Fruit fly (Drosophila melanogaster) whole organism, prepupa: ENCODE results near the gene CG17776.
A peak's percentile ranks its signal among the peaks of the same experiment; 100 is the strongest.

Experiments
- Blimp-1 ChIP-seq: fragments of 200-800 bp; sonication (Bioruptor generic); optimal IDR thresholded peaks from 3 replicates; lab custom pipeline; 2017; ENCODE audit warnings: missing biosample characterization, missing genetic modification characterization, mild to moderate bottlenecking, moderate library complexity, missing genetic modification reagents
- CG10631 ChIP-seq: fragments of 200-800 bp; sonication (Bioruptor generic); optimal IDR thresholded peaks from 2 replicates; lab custom pipeline; 2016; ENCODE audit warnings: missing biosample characterization, missing genetic modification characterization
- CG10669 ChIP-seq: fragments of 200-800 bp; sonication (Bioruptor generic); optimal IDR thresholded peaks from 3 replicates; lab custom pipeline; 2018; ENCODE audit warnings: missing biosample characterization, mild to moderate bottlenecking, missing genetic modification characterization, moderate library complexity
- CG11294 ChIP-seq: fragments of 200-800 bp; sonication (Bioruptor generic); IDR thresholded peaks from 2 replicates; pipeline ENCODE4 v1.3.6; 2022; ENCODE audit warnings: missing biosample characterization, missing genetic modification characterization
- CG15336 ChIP-seq: fragments of 200-800 bp; sonication (Bioruptor generic); IDR thresholded peaks from 2 replicates; pipeline ENCODE4 v1.3.6; 2022; ENCODE audit warnings: missing biosample characterization, missing genetic modification characterization
- CG1621 ChIP-seq: fragments of 200-800 bp; sonication (Bioruptor generic); optimal IDR thresholded peaks from 3 replicates; lab custom pipeline; 2018; ENCODE audit warnings: missing biosample characterization, mild to moderate bottlenecking, missing genetic modification characterization
- CG16779 ChIP-seq: fragments of 200-800 bp; sonication (Bioruptor generic); optimal IDR thresholded peaks from 3 replicates; lab custom pipeline; 2017; ENCODE audit warnings: missing biosample characterization, mild to moderate bottlenecking, missing genetic modification characterization
- CG3032 ChIP-seq: fragments of 200-800 bp; optimal IDR thresholded peaks from 2 replicates; lab custom pipeline; 2019; ENCODE audit warnings: missing biosample characterization, mild to moderate bottlenecking, missing genetic modification characterization, moderate library complexity
- CG32006 ChIP-seq: fragments of 200-800 bp; sonication (Bioruptor generic); optimal IDR thresholded peaks from 3 replicates; lab custom pipeline; 2017; ENCODE audit warnings: missing biosample characterization, mild to moderate bottlenecking, missing genetic modification characterization
- CG3919 ChIP-seq: fragments of 200-800 bp; sonication (Bioruptor generic); optimal IDR thresholded peaks from 3 replicates; lab custom pipeline; 2016; ENCODE audit warnings: missing biosample characterization, missing genetic modification characterization
- CG6276 ChIP-seq: fragments of 200-800 bp; sonication (Bioruptor generic); optimal IDR thresholded peaks from 2 replicates; lab custom pipeline; 2017; ENCODE audit warnings: missing biosample characterization, mild to moderate bottlenecking, missing genetic modification characterization
- CG6808 ChIP-seq: fragments of 200-800 bp; sonication (Bioruptor generic); optimal IDR thresholded peaks from 3 replicates; lab custom pipeline; 2017; ENCODE audit warnings: missing biosample characterization, missing genetic modification characterization, mild to moderate bottlenecking, moderate library complexity, missing genetic modification reagents
- CG7368 ChIP-seq: fragments of 200-800 bp; sonication (Bioruptor generic); optimal IDR thresholded peaks from 3 replicates; lab custom pipeline; 2016; ENCODE audit warnings: missing biosample characterization, missing genetic modification characterization
- CG8119 ChIP-seq: fragments of 200-800 bp; sonication (Bioruptor generic); IDR thresholded peaks from 3 replicates; pipeline ENCODE4 v1.3.6; 2022; ENCODE audit warnings: missing biosample characterization, missing genetic modification characterization
- CG9139 ChIP-seq: fragments of 200-800 bp; sonication (Bioruptor generic); optimal IDR thresholded peaks from 3 replicates; lab custom pipeline; 2017; ENCODE audit warnings: missing biosample characterization, mild to moderate bottlenecking, missing genetic modification characterization
- Eip78C ChIP-seq: fragments of 200-800 bp; sonication (Bioruptor generic); peaks from one replicate; lab custom pipeline; 2016; ENCODE audit warnings: missing biosample characterization, missing genetic modification characterization
- Ets21C ChIP-seq: fragments of 200-800 bp; sonication (Bioruptor generic); optimal IDR thresholded peaks from 3 replicates; lab custom pipeline; 2016; ENCODE audit warnings: missing biosample characterization, missing genetic modification characterization
- Ets96B ChIP-seq: fragments of 200-800 bp; optimal IDR thresholded peaks from 2 replicates; lab custom pipeline; 2019; ENCODE audit warnings: missing biosample characterization, mild to moderate bottlenecking, missing genetic modification characterization, moderate library complexity
- Gug ChIP-seq: fragments of 200-800 bp; sonication (Bioruptor generic); IDR thresholded peaks from 2 replicates; pipeline ENCODE4 v1.3.6; 2022; ENCODE audit warnings: missing biosample characterization, missing genetic modification characterization
- Hr39 ChIP-seq: fragments of 200-800 bp; sonication (Bioruptor generic); optimal IDR thresholded peaks from 2 replicates; lab custom pipeline; 2016; ENCODE audit warnings: missing biosample characterization, missing genetic modification characterization
- Hr4 ChIP-seq: fragments of 200-800 bp; sonication (Bioruptor generic); optimal IDR thresholded peaks from 3 replicates; lab custom pipeline; 2016; ENCODE audit warnings: missing biosample characterization, missing genetic modification characterization
- Lpt ChIP-seq: fragments of 200-800 bp; sonication (Bioruptor generic); optimal IDR thresholded peaks from 3 replicates; lab custom pipeline; 2016; ENCODE audit warnings: missing biosample characterization, missing genetic modification characterization
- Met ChIP-seq: fragments of 200-800 bp; sonication (Bioruptor generic); optimal IDR thresholded peaks from 3 replicates; lab custom pipeline; 2016; ENCODE audit warnings: missing biosample characterization, missing genetic modification characterization
- Smox ChIP-seq: fragments of 200-800 bp; sonication (Bioruptor generic); optimal IDR thresholded peaks from 3 replicates; lab custom pipeline; 2016; ENCODE audit warnings: missing biosample characterization, missing genetic modification characterization
- Sox102F ChIP-seq: fragments of 200-800 bp; sonication (Bioruptor generic); optimal IDR thresholded peaks from 2 replicates; lab custom pipeline; 2016; ENCODE audit warnings: missing biosample characterization, mild to moderate bottlenecking, missing genetic modification characterization
- Sox14 ChIP-seq: fragments of 200-800 bp; sonication (Bioruptor generic); optimal IDR thresholded peaks from 3 replicates; lab custom pipeline; 2016; ENCODE audit warnings: missing biosample characterization, missing genetic modification characterization
- Sox15 ChIP-seq: fragments of 200-800 bp; sonication (Bioruptor generic); optimal IDR thresholded peaks from 3 replicates; lab custom pipeline; 2016; ENCODE audit warnings: missing biosample characterization, missing genetic modification characterization
- achi ChIP-seq: fragments of 200-800 bp; sonication (Bioruptor generic); optimal IDR thresholded peaks from 3 replicates; lab custom pipeline; 2016; ENCODE audit warnings: missing biosample characterization, missing genetic modification characterization
- cyc ChIP-seq: fragments of 200-800 bp; sonication (Bioruptor generic); optimal IDR thresholded peaks from 3 replicates; lab custom pipeline; 2016; ENCODE audit warnings: missing biosample characterization, missing genetic modification characterization
- dac ChIP-seq: fragments of 200-800 bp; sonication (Bioruptor generic); optimal IDR thresholded peaks from 2 replicates; lab custom pipeline; 2017; ENCODE audit warnings: missing biosample characterization, mild to moderate bottlenecking, missing genetic modification characterization
- dsx ChIP-seq: fragments of 200-800 bp; optimal IDR thresholded peaks from 3 replicates; lab custom pipeline; 2019; ENCODE audit warnings: missing biosample characterization, mild to moderate bottlenecking, missing genetic modification characterization, moderate library complexity; ENCODE audit not compliant: poor library complexity, severe bottlenecking
- esn ChIP-seq: fragments of 200-800 bp; sonication (Bioruptor generic); optimal IDR thresholded peaks from 2 replicates; lab custom pipeline; 2016; ENCODE audit warnings: missing biosample characterization, mild to moderate bottlenecking, missing genetic modification characterization, moderate library complexity
- fd59A ChIP-seq: fragments of 200-800 bp; sonication (Bioruptor generic); optimal IDR thresholded peaks from 2 replicates; lab custom pipeline; 2017; ENCODE audit warnings: missing biosample characterization, mild to moderate bottlenecking, missing genetic modification characterization, missing genetic modification reagents
- fd85E ChIP-seq: fragments of 200-800 bp; sonication (Bioruptor generic); optimal IDR thresholded peaks from 3 replicates; lab custom pipeline; 2016; ENCODE audit warnings: missing biosample characterization, missing genetic modification characterization
- fkh ChIP-seq: fragments of 200-800 bp; sonication (Bioruptor generic); optimal IDR thresholded peaks from 3 replicates; lab custom pipeline; 2017; ENCODE audit warnings: missing biosample characterization, mild to moderate bottlenecking, missing genetic modification characterization, moderate library complexity
- lz ChIP-seq: fragments of 200-800 bp; sonication (Bioruptor generic); optimal IDR thresholded peaks from 3 replicates; lab custom pipeline; 2016; ENCODE audit warnings: missing biosample characterization, missing genetic modification characterization
- net ChIP-seq: fragments of 200-800 bp; sonication (Bioruptor generic); optimal IDR thresholded peaks from 3 replicates; lab custom pipeline; 2016; ENCODE audit warnings: missing biosample characterization, missing genetic modification characterization
- pdm3 ChIP-seq: fragments of 200-800 bp; sonication (Bioruptor generic); optimal IDR thresholded peaks from 3 replicates; lab custom pipeline; 2016; ENCODE audit warnings: missing biosample characterization, missing genetic modification characterization
- salr ChIP-seq, 2 experiments: fragments of 200-800 bp; sonication (Bioruptor generic); optimal IDR thresholded peaks; 3 replicates each; lab custom pipeline; 2016 to 2018; ENCODE audit warnings: missing biosample characterization in 2 of 2, missing genetic modification characterization in 2 of 2, mild to moderate bottlenecking in 1 of 2
- ss ChIP-seq, 2 experiments: fragments of 200-800 bp; sonication (Bioruptor generic); optimal IDR thresholded peaks; 2 replicates in 1 of 2; 3 replicates in 1 of 2; lab custom pipeline; 2017 to 2018; ENCODE audit warnings: mild to moderate bottlenecking in 2 of 2, missing biosample characterization in 2 of 2, missing genetic modification characterization in 2 of 2, moderate library complexity in 1 of 2
- svp ChIP-seq: fragments of 200-800 bp; sonication (Bioruptor generic); peaks from one replicate; lab custom pipeline; 2016; ENCODE audit warnings: missing biosample characterization, missing genetic modification characterization
- topi ChIP-seq: fragments of 200-800 bp; sonication (Bioruptor generic); optimal IDR thresholded peaks from 3 replicates; lab custom pipeline; 2016; ENCODE audit warnings: missing biosample characterization, missing genetic modification characterization

CG17776 gene

dm6 chrX:2157929-2158610 is 26.5 kb upstream of the CG17776 start:
- peak in 1 of 2 experiments; percentile 41 for TF ChIP-seq ss (GFP tag; optimal IDR thresholded peaks at IDR 0.05; lab: Kevin White, UChicago)
- no peak for TF ChIP-seq Hr39 (GFP tag; lab: Kevin White, UChicago)
- TF ChIP-seq Ets96B = no peak
- TF ChIP-seq pdm3 (GFP tag; lab: Kevin White, UChicago) = no peak
- TF ChIP-seq CG8119 (GFP tag; lab: Robert Waterston, UW) = 0 out of 3 replicates have a peak, but pooled peaks have one; percentile 32
- TF ChIP-seq dsx (GFP tag; lab: Kevin White, UChicago) = no peak
- TF ChIP-seq net (GFP tag; lab: Kevin White, UChicago) = no peak
- TF ChIP-seq topi = no peak
- no peak for TF ChIP-seq Lpt (GFP tag; lab: Kevin White, UChicago)
- TF ChIP-seq CG6276 (GFP tag; lab: Kevin White, UChicago) = no peak
- no peak for TF ChIP-seq Blimp-1
- TF ChIP-seq Eip78C = peak; percentile 22
- peak; percentile 1 for TF ChIP-seq esn (GFP tag; lab: Kevin White, UChicago)
- TF ChIP-seq Met = no peak
- peak; percentile 18 for TF ChIP-seq dac
- TF ChIP-seq CG10669 (GFP tag; lab: Kevin White, UChicago) = no peak
- no peak for TF ChIP-seq CG9139 (GFP tag; lab: Kevin White, UChicago)
- TF ChIP-seq fd59A (GFP tag; lab: Kevin White, UChicago) = no peak
- no peak for TF ChIP-seq CG16779
- peak; percentile 17 for TF ChIP-seq Sox14 (GFP tag; lab: Kevin White, UChicago)
- no peak for TF ChIP-seq CG11294 (GFP tag; lab: Robert Waterston, UW)
- no peak for TF ChIP-seq CG6808 (GFP tag; lab: Kevin White, UChicago)
- no peak for TF ChIP-seq lz
- no peak for TF ChIP-seq CG7368 (GFP tag; lab: Kevin White, UChicago)
- no peak for TF ChIP-seq salr (GFP tag; optimal IDR thresholded peaks at IDR 0.05; lab: Kevin White, UChicago)
- no peak for TF ChIP-seq Hr4 (GFP tag; lab: Kevin White, UChicago)
- TF ChIP-seq CG32006 (GFP tag; lab: Kevin White, UChicago) = peak; percentile 4
- no peak for TF ChIP-seq CG3032 (tag; lab: Kevin White, UChicago)
- no peak for TF ChIP-seq Sox15 (GFP tag; lab: Kevin White, UChicago)
- TF ChIP-seq svp (GFP tag; lab: Kevin White, UChicago) = no peak
- TF ChIP-seq CG15336 = no peak
- TF ChIP-seq CG10631 (GFP tag; lab: Kevin White, UChicago) = no peak
- TF ChIP-seq fkh (GFP tag; lab: Kevin White, UChicago) = peak; percentile 42
- TF ChIP-seq cyc (GFP tag; lab: Kevin White, UChicago) = no peak
- TF ChIP-seq Smox (GFP tag; lab: Kevin White, UChicago) = no peak

- TF ChIP-seq Sox14 (GFP tag; lab: Kevin White, UChicago) (peak; percentile 7), CG6276 (GFP tag; lab: Kevin White, UChicago) (peak; percentile 19), Eip78C (peak; percentile 51), esn (GFP tag; lab: Kevin White, UChicago) (peak; percentile 34), Sox15 (GFP tag; lab: Kevin White, UChicago) (no peak), CG3919 (GFP tag; lab: Kevin White, UChicago) (peak; percentile 26), cyc (GFP tag; lab: Kevin White, UChicago) (peak; percentile 10), svp (GFP tag; lab: Kevin White, UChicago) (peak; percentile 26), Hr39 (GFP tag; lab: Kevin White, UChicago) (peak; percentile 32), CG15336 (no peak)
These were observed 25.8 kb upstream of the CG17776 start, which contains the start of gene wapl for dm6 chrX:2158668-2159163. TSS of gene wapl (minus strand) at chrX:2158983.

dm6 chrX:2161020-2161419 is 23.5 kb upstream of the CG17776 start:
- TF ChIP-seq fd59A (GFP tag; lab: Kevin White, UChicago) (no peak), CG6276 (GFP tag; lab: Kevin White, UChicago) (no peak), ss (GFP tag; optimal IDR thresholded peaks at IDR 0.05; lab: Kevin White, UChicago) (no peak), CG11294 (GFP tag; lab: Robert Waterston, UW) (no peak), cyc (GFP tag; lab: Kevin White, UChicago) (no peak), Gug (GFP tag; lab: Robert Waterston, UW) (no peak), achi (GFP tag; lab: Kevin White, UChicago) (no peak), Ets21C (GFP tag; lab: Kevin White, UChicago) (no peak), Lpt (GFP tag; lab: Kevin White, UChicago) (no peak), Sox102F (GFP tag; lab: Kevin White, UChicago) (no peak), fd85E (GFP tag; lab: Kevin White, UChicago) (no peak), Ets96B (no peak), lz (no peak), CG32006 (GFP tag; lab: Kevin White, UChicago) (no peak), CG8119 (GFP tag; lab: Robert Waterston, UW) (no peak), CG1621 (tag; lab: Kevin White, UChicago) (no peak), CG15336 (no peak), Sox14 (GFP tag; lab: Kevin White, UChicago) (no peak)
